Fruit fly (Drosophila melanogaster) whole organism, adult: ENCODE measurements around the gene Myc.

Experiments
- CG11617 ChIP-seq: fragments of 200-800 bp; sonication (Bioruptor generic); optimal IDR thresholded peaks from 2 replicates; lab custom pipeline; 2017; ENCODE audit warnings: mild to moderate bottlenecking, missing biosample characterization, missing genetic modification reagents, missing genetic modification characterization
- CG14711 ChIP-seq: fragments of 200-800 bp; sonication (Bioruptor generic); optimal IDR thresholded peaks from 2 replicates; lab custom pipeline; 2018; ENCODE audit warnings: missing biosample characterization, mild to moderate bottlenecking, missing genetic modification characterization, moderate library complexity
- CG1620 ChIP-seq: fragments of 200-800 bp; sonication (Bioruptor generic); optimal IDR thresholded peaks from 2 replicates; lab custom pipeline; 2016; ENCODE audit warnings: missing biosample characterization, missing genetic modification characterization
- CG5204 ChIP-seq: fragments of 200-800 bp; sonication (Bioruptor generic); optimal IDR thresholded peaks from 2 replicates; lab custom pipeline; 2016; ENCODE audit warnings: missing biosample characterization, missing genetic modification characterization
- CG7045 ChIP-seq: fragments of 200-800 bp; sonication (Bioruptor generic); optimal IDR thresholded peaks from 2 replicates; lab custom pipeline; 2017; ENCODE audit warnings: missing biosample characterization, mild to moderate bottlenecking, missing genetic modification characterization
- CG7101 ChIP-seq: fragments of 200-800 bp; sonication (Bioruptor generic); optimal IDR thresholded peaks from 2 replicates; lab custom pipeline; 2018; ENCODE audit warnings: missing biosample characterization, mild to moderate bottlenecking, missing genetic modification characterization, moderate library complexity
- Hr96 ChIP-seq: fragments of 200-800 bp; sonication (Bioruptor generic); optimal IDR thresholded peaks from 2 replicates; lab custom pipeline; 2016; ENCODE audit warnings: missing biosample characterization, missing genetic modification characterization
- Mnt ChIP-seq: fragments of 200-800 bp; sonication (Bioruptor generic); optimal IDR thresholded peaks from 2 replicates; lab custom pipeline; 2016; ENCODE audit warnings: missing biosample characterization, mild to moderate bottlenecking, missing genetic modification characterization
- bab1 ChIP-seq: fragments of 200-800 bp; sonication (Bioruptor generic); optimal IDR thresholded peaks from 3 replicates; lab custom pipeline; 2019; ENCODE audit warnings: missing biosample characterization, mild to moderate bottlenecking, missing genetic modification characterization, moderate library complexity
- kay ChIP-seq: fragments of 200-800 bp; sonication (Bioruptor generic); peaks from one replicate; lab custom pipeline; 2016; ENCODE audit warnings: missing biosample characterization, missing genetic modification characterization, borderline replicate concordance

DNA sequence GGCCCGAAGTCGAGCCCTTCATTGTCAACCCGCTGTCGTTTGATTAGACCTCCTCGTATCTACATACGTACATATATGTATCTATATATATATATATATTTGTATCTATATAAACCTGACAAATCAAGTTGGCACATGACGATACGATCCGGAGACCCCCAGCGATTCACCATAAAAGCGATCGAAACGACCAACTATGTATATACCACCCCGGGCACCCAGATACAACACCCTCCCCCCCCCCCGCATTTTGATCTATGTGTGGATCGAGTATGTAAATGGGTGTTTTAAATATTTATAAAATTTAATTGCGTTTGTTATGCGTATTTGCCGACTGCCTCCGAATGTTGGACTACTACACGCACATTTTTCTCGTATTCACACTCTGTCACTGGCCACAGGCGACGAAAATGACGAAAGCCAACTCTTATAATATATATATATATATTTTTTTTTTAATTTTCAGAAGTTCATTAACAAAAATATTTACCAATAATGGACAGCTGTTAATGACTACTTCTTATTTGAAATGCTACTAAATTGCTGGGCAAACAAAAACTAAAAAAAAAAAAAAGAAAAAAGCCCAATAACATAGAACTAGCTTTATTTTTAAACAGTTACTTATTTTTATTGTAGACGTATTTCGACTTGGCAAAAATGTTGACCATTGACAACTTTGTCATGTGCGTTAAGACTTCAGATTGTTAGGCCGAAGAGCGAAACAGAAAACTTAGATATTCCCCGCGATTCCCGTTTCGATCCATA is 41.2 kb downstream of the Myc start:
- no peak for TF ChIP-seq CG14711 (tag; lab: Kevin White, UChicago)
- TF ChIP-seq Hr96 (GFP tag; lab: Kevin White, UChicago) = no peak
- TF ChIP-seq kay = no peak
- TF ChIP-seq CG7101 = no peak
- no peak for TF ChIP-seq Mnt (GFP tag; lab: Kevin White, UChicago)
- no peak for TF ChIP-seq CG1620 (GFP tag; lab: Kevin White, UChicago)
- TF ChIP-seq CG7045 (GFP tag; lab: Kevin White, UChicago) = no peak
- no peak for TF ChIP-seq CG5204 (GFP tag; lab: Kevin White, UChicago)
- TF ChIP-seq bab1 (GFP tag; lab: Kevin White, UChicago) = no peak
- no peak for TF ChIP-seq CG11617 (GFP tag; lab: Kevin White, UChicago)
